Worm (Caenorhabditis elegans) whole organism, late embryonic: Measurements from ENCODE around the gene warf-1.

ENCODE experiments used
- K09A11.1 ChIP-seq: sonication (generic microtip); optimal IDR thresholded peaks from 2 replicates; lab custom pipeline; 2017; ENCODE audit warnings: antibody characterized with exemption, mild to moderate bottlenecking, missing genetic modification characterization, missing compliant biosample characterization; ENCODE audit not compliant: insufficient read depth
- ahr-1 ChIP-seq: sonication (generic microtip); optimal IDR thresholded peaks from 2 replicates; lab custom pipeline; 2016; ENCODE audit warnings: missing genetic modification characterization, missing compliant biosample characterization
- ceh-22 ChIP-seq: sonication (generic microtip); optimal IDR thresholded peaks from 2 replicates; lab custom pipeline; 2017; ENCODE audit warnings: missing biosample characterization, missing genetic modification characterization
- lim-6 ChIP-seq: sonication (generic microtip); optimal IDR thresholded peaks from 2 replicates; lab custom pipeline; 2016; ENCODE audit warnings: missing genetic modification characterization, missing compliant biosample characterization
- nhr-11 ChIP-seq: fragments of 150-350 bp; optimal IDR thresholded peaks from 2 replicates; lab custom pipeline; 2014; ENCODE audit warnings: missing biosample characterization, missing genetic modification characterization
- npax-4 ChIP-seq: sonication (generic microtip); optimal IDR thresholded peaks from 2 replicates; lab custom pipeline; 2016; ENCODE audit warnings: missing genetic modification characterization, missing compliant biosample characterization
- zip-5 ChIP-seq: sonication (generic microtip); optimal IDR thresholded peaks from 2 replicates; lab custom pipeline; 2016; ENCODE audit warnings: missing genetic modification characterization, missing compliant biosample characterization

ce11 chrIV:7654212-7654778 lies 19.7 kb downstream of the warf-1 start, which contains the start of gene nrde-4:
- peak; percentile 56 for TF ChIP-seq zip-5
- TF ChIP-seq ceh-22: no peak
- peak; percentile 58 for TF ChIP-seq ahr-1 (tag; lab: Kevin White, UChicago)
- no peak for TF ChIP-seq lim-6 (tag; lab: Kevin White, UChicago)
- no peak for TF ChIP-seq npax-4 (tag; lab: Kevin White, UChicago)
- no peak for TF ChIP-seq K09A11.1 (tag; lab: Kevin White, UChicago)
- no peak for TF ChIP-seq nhr-11 (tag; lab: Kevin White, UChicago)
